Worm (Caenorhabditis elegans) whole organism, late embryonic: Measurements from ENCODE around the gene ubc-13.

ENCODE experiments used
- ceh-2 ChIP-seq: sonication (generic microtip); optimal IDR thresholded peaks from 2 replicates; lab custom pipeline; 2016; ENCODE audit warnings: missing genotype, missing genetic modification characterization, missing compliant biosample characterization
- ceh-6 ChIP-seq: fragments of 200-800 bp; sonication (Bioruptor generic); optimal IDR thresholded peaks from 2 replicates; lab custom pipeline; 2018; ENCODE audit warnings: mild to moderate bottlenecking, missing genetic modification characterization, missing compliant biosample characterization
- ets-4 ChIP-seq: sonication (generic microtip); optimal IDR thresholded peaks from 2 replicates; lab custom pipeline; 2016; ENCODE audit warnings: missing genetic modification characterization, missing compliant biosample characterization
- fkh-10 ChIP-seq: fragments of 150-350 bp; optimal IDR thresholded peaks from 2 replicates; lab custom pipeline; 2014; ENCODE audit warnings: missing biosample characterization, missing genetic modification reagents, missing genetic modification characterization
- mec-3 ChIP-seq: sonication (generic microtip); optimal IDR thresholded peaks from 2 replicates; lab custom pipeline; 2016; ENCODE audit warnings: borderline replicate concordance, missing genetic modification characterization, missing compliant biosample characterization
- nhr-11 ChIP-seq: fragments of 150-350 bp; optimal IDR thresholded peaks from 2 replicates; lab custom pipeline; 2014; ENCODE audit warnings: missing biosample characterization, missing genetic modification characterization
- nhr-232 ChIP-seq: sonication (generic microtip); optimal IDR thresholded peaks from 2 replicates; lab custom pipeline; 2016; ENCODE audit warnings: missing genetic modification characterization, missing compliant biosample characterization
- tbx-2 ChIP-seq: sonication (generic microtip); optimal IDR thresholded peaks from 2 replicates; lab custom pipeline; 2016; ENCODE audit warnings: missing genetic modification characterization, missing compliant biosample characterization
- tbx-7 ChIP-seq: sonication (generic microtip); optimal IDR thresholded peaks from 2 replicates; lab custom pipeline; 2016; ENCODE audit warnings: missing genotype, missing genetic modification characterization, missing compliant biosample characterization

DNA sequence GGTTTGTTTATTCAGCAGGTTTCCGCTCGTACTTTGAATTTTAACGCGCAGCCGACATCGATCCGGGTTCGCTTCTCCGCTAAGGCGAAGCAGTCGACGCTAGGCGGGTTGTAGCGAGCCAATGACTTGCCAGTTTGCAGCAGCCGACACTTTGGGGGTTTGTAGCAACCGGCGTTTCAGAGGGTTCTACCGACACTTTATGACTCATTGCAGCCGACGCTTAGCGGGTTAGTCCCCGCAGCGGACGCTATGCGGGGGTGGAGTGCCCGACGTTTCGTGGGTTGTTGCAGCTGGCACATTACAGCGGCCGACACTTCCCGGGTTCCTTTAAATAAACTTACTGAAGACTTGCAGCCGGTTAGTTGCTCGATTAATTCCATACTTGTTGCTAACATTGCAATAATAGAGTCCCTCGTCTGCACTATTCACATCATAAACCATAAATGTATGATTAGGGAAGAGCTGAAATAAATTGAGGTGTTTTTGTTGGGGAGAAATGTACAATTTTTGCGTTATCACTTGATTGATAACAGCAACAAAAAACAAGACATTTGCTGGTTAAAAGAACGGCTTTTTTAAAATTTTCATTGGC is 44.0 kb upstream of the ubc-13 start, which contains the start of gene Y54G2A.57:
- no peak for TF ChIP-seq ceh-6 (GFP tag; lab: Kevin White, UChicago)
- no peak for TF ChIP-seq mec-3 (tag; lab: Kevin White, UChicago)
- TF ChIP-seq tbx-7 = no peak
- no peak for TF ChIP-seq fkh-10 (GFP tag; lab: Kevin White, UChicago)
- no peak for TF ChIP-seq ets-4 (tag; lab: Kevin White, UChicago)
- no peak for TF ChIP-seq nhr-11 (tag; lab: Kevin White, UChicago)
- TF ChIP-seq tbx-2 (tag; lab: Kevin White, UChicago) = no peak
- no peak for TF ChIP-seq nhr-232 (tag; lab: Kevin White, UChicago)
- no peak for TF ChIP-seq ceh-2 (tag; lab: Kevin White, UChicago)
